Fruit fly (Drosophila melanogaster) whole organism, pupa: ENCODE data around the gene CG32199.

Experiments used
- CG10348 ChIP-seq: fragments of 200-800 bp; sonication (Bioruptor generic); IDR thresholded peaks from 2 replicates; pipeline ENCODE4 v1.3.6; 2022; ENCODE audit warnings: missing biosample characterization, missing genetic modification characterization
- CG12605 ChIP-seq: fragments of 200-800 bp; sonication (Bioruptor generic); IDR thresholded peaks from 2 replicates; pipeline ENCODE4 v1.3.6; 2022; ENCODE audit warnings: missing biosample characterization, missing genetic modification characterization
- CG13204 ChIP-seq: fragments of 200-800 bp; sonication (Bioruptor generic); optimal IDR thresholded peaks from 2 replicates; lab custom pipeline; 2018; ENCODE audit warnings: missing biosample characterization, mild to moderate bottlenecking, missing genetic modification characterization, moderate library complexity
- CG14655 ChIP-seq: fragments of 200-800 bp; sonication (Bioruptor generic); optimal IDR thresholded peaks from 3 replicates; lab custom pipeline; 2017; ENCODE audit warnings: mild to moderate bottlenecking, missing biosample characterization, missing genetic modification reagents, missing genetic modification characterization
- CG15710 ChIP-seq: fragments of 200-800 bp; sonication (Bioruptor generic); optimal IDR thresholded peaks from 2 replicates; lab custom pipeline; 2018; ENCODE audit warnings: missing biosample characterization, mild to moderate bottlenecking, missing genetic modification characterization, moderate library complexity
- CG17806 ChIP-seq: fragments of 200-800 bp; sonication (Bioruptor generic); optimal IDR thresholded peaks from 2 replicates; lab custom pipeline; 2018; ENCODE audit warnings: missing biosample characterization, mild to moderate bottlenecking, missing genetic modification characterization, moderate library complexity
- CG32121 ChIP-seq: fragments of 200-800 bp; sonication (Bioruptor generic); IDR thresholded peaks from 2 replicates; pipeline ENCODE4 v1.3.6; 2022; ENCODE audit warnings: missing biosample characterization, missing genetic modification characterization
- CG34367 ChIP-seq: fragments of 200-800 bp; sonication (Bioruptor generic); optimal IDR thresholded peaks from 2 replicates; lab custom pipeline; 2018; ENCODE audit warnings: missing biosample characterization, mild to moderate bottlenecking, missing genetic modification characterization
- CG4496 ChIP-seq: fragments of 200-800 bp; sonication (Bioruptor generic); IDR thresholded peaks from 3 replicates; pipeline ENCODE4 v1.3.6; 2022; ENCODE audit warnings: missing biosample characterization, missing genetic modification characterization
- CG8159 ChIP-seq: fragments of 200-800 bp; sonication (Bioruptor generic); optimal IDR thresholded peaks from 3 replicates; lab custom pipeline; 2018; ENCODE audit warnings: missing biosample characterization, mild to moderate bottlenecking, missing genetic modification characterization, moderate library complexity
- CG8301 ChIP-seq: fragments of 200-800 bp; sonication (Bioruptor generic); optimal IDR thresholded peaks from 2 replicates; lab custom pipeline; 2018; ENCODE audit warnings: missing biosample characterization, mild to moderate bottlenecking, missing genetic modification characterization
- CG9948 ChIP-seq: fragments of 200-800 bp; sonication (Bioruptor generic); optimal IDR thresholded peaks from 2 replicates; lab custom pipeline; 2018; ENCODE audit warnings: missing biosample characterization, mild to moderate bottlenecking, missing genetic modification characterization, moderate library complexity
- D1 ChIP-seq: fragments of 200-800 bp; sonication (Bioruptor generic); optimal IDR thresholded peaks from 2 replicates; lab custom pipeline; 2018; ENCODE audit warnings: missing biosample characterization, mild to moderate bottlenecking, missing genetic modification characterization, moderate library complexity
- EcR ChIP-seq: fragments of 200-800 bp; sonication (Bioruptor generic); optimal IDR thresholded peaks from 3 replicates; lab custom pipeline; 2019; ENCODE audit warnings: missing biosample characterization, missing genetic modification characterization, mild to moderate bottlenecking, moderate library complexity, missing genetic modification reagents
- Ets98B ChIP-seq: fragments of 200-800 bp; sonication (Bioruptor generic); IDR thresholded peaks from 2 replicates; pipeline ENCODE4 v1.3.6; 2022; ENCODE audit warnings: missing biosample characterization, missing genetic modification characterization
- Pif1A ChIP-seq: fragments of 200-800 bp; sonication (Bioruptor generic); optimal IDR thresholded peaks from 3 replicates; lab custom pipeline; 2016; ENCODE audit warnings: missing biosample characterization, missing genetic modification characterization
- Pif1B ChIP-seq: fragments of 200-800 bp; sonication (Bioruptor generic); optimal IDR thresholded peaks from 3 replicates; lab custom pipeline; 2016; ENCODE audit warnings: missing biosample characterization, missing genetic modification characterization
- Snoo ChIP-seq: fragments of 200-800 bp; sonication (Bioruptor generic); optimal IDR thresholded peaks from 3 replicates; lab custom pipeline; 2017; ENCODE audit warnings: missing biosample characterization, mild to moderate bottlenecking, missing genetic modification characterization, inconsistent platforms
- fd96Ca ChIP-seq: fragments of 200-800 bp; sonication (Bioruptor generic); IDR thresholded peaks from 3 replicates; pipeline ENCODE4 v1.3.6; 2022; ENCODE audit warnings: missing biosample characterization, missing genetic modification characterization
- gl ChIP-seq: fragments of 200-800 bp; sonication (Bioruptor generic); optimal IDR thresholded peaks from 2 replicates; lab custom pipeline; 2018; ENCODE audit warnings: missing biosample characterization, mild to moderate bottlenecking, missing genetic modification characterization
- rn ChIP-seq: fragments of 200-800 bp; sonication (Bioruptor generic); IDR thresholded peaks from 2 replicates; pipeline ENCODE4 v1.3.6; 2022; ENCODE audit warnings: missing biosample characterization, missing genetic modification characterization

CG32199 gene

dm6 chr3L:18634792-18635471 lies 23.2 kb downstream of the CG32199 start:
- TF ChIP-seq CG12605 (GFP tag; lab: Robert Waterston, UW) (no peak), CG13204 (no peak), gl (tag; lab: Kevin White, UChicago) (no peak), CG10348 (GFP tag; lab: Robert Waterston, UW) (no peak), Pif1B (GFP tag; lab: Kevin White, UChicago) (no peak), Pif1A (GFP tag; lab: Kevin White, UChicago) (no peak), Snoo (tag; lab: Kevin White, UChicago) (no peak), CG8159 (no peak), CG4496 (no peak), CG9948 (tag; lab: Kevin White, UChicago) (no peak), CG15710 (tag; lab: Kevin White, UChicago) (no peak), EcR (GFP tag; lab: Kevin White, UChicago) (no peak), Ets98B (GFP tag; lab: Robert Waterston, UW) (no peak), CG34367 (tag; lab: Kevin White, UChicago) (no peak), CG32121 (GFP tag; lab: Robert Waterston, UW) (no peak), fd96Ca (GFP tag; lab: Robert Waterston, UW) (no peak), CG8301 (no peak), D1 (tag; lab: Kevin White, UChicago) (no peak), rn (GFP tag; lab: Robert Waterston, UW) (no peak)

- TF ChIP-seq Ets98B (GFP tag; lab: Robert Waterston, UW) (no peak), Pif1B (GFP tag; lab: Kevin White, UChicago) (no peak), CG17806 (tag; lab: Kevin White, UChicago) (no peak), CG15710 (tag; lab: Kevin White, UChicago) (no peak), CG13204 (no peak), Snoo (tag; lab: Kevin White, UChicago) (no peak), CG4496 (no peak), CG34367 (tag; lab: Kevin White, UChicago) (no peak)
Measured at dm6 chr3L:18636782-18637181, 25.1 kb downstream of the CG32199 start.

- no peak for TF ChIP-seq CG32121 (GFP tag; lab: Robert Waterston, UW)
- TF ChIP-seq CG12605 (GFP tag; lab: Robert Waterston, UW), result no peak
- TF ChIP-seq fd96Ca (GFP tag; lab: Robert Waterston, UW), result no peak
- no peak for TF ChIP-seq CG15710 (tag; lab: Kevin White, UChicago)
Measured at dm6 chr3L:18637348-18637747, 25.6 kb downstream of the CG32199 start.

dm6 chr3L:18638043-18638442 lies 26.3 kb downstream of the CG32199 start:
- no peak for TF ChIP-seq D1 (tag; lab: Kevin White, UChicago)
- no peak for TF ChIP-seq CG32121 (GFP tag; lab: Robert Waterston, UW)
- TF ChIP-seq CG8301, result no peak
- TF ChIP-seq fd96Ca (GFP tag; lab: Robert Waterston, UW), result no peak
- no peak for TF ChIP-seq EcR (GFP tag; lab: Kevin White, UChicago)
- TF ChIP-seq CG17806 (tag; lab: Kevin White, UChicago), result no peak
- TF ChIP-seq Ets98B (GFP tag; lab: Robert Waterston, UW), result no peak
- TF ChIP-seq Pif1A (GFP tag; lab: Kevin White, UChicago), result no peak
- TF ChIP-seq CG12605 (GFP tag; lab: Robert Waterston, UW), result no peak
- no peak for TF ChIP-seq rn (GFP tag; lab: Robert Waterston, UW)
- no peak for TF ChIP-seq CG10348 (GFP tag; lab: Robert Waterston, UW)

- TF ChIP-seq Snoo (tag; lab: Kevin White, UChicago), result no peak
- TF ChIP-seq gl (tag; lab: Kevin White, UChicago), result no peak
- no peak for TF ChIP-seq CG4496
- no peak for TF ChIP-seq CG9948 (tag; lab: Kevin White, UChicago)
- peak; percentile 45 for TF ChIP-seq CG8301
- no peak for TF ChIP-seq CG12605 (GFP tag; lab: Robert Waterston, UW)
- TF ChIP-seq Pif1A (GFP tag; lab: Kevin White, UChicago), result peak; percentile 13
- peak; percentile 53 for TF ChIP-seq CG14655 (GFP tag; lab: Kevin White, UChicago)
- no peak for TF ChIP-seq Pif1B (GFP tag; lab: Kevin White, UChicago)
- TF ChIP-seq CG8159, result peak; percentile 1
Measured at dm6 chr3L:18638487-18638886, 26.8 kb downstream of the CG32199 start.

dm6 chr3L:18640584-18641527 lies 29.2 kb downstream of the CG32199 start:
- peak; percentile 45 for TF ChIP-seq CG13204
- peak; percentile 84 for TF ChIP-seq Pif1A (GFP tag; lab: Kevin White, UChicago)
- peak; percentile 98 for TF ChIP-seq CG12605 (GFP tag; lab: Robert Waterston, UW)
- TF ChIP-seq rn (GFP tag; lab: Robert Waterston, UW), result peak; percentile 99
- peak; percentile 81 for TF ChIP-seq CG15710 (tag; lab: Kevin White, UChicago)
- TF ChIP-seq CG32121 (GFP tag; lab: Robert Waterston, UW), result peak; percentile 99
- peak; percentile 96 for TF ChIP-seq CG14655 (GFP tag; lab: Kevin White, UChicago)
- TF ChIP-seq CG10348 (GFP tag; lab: Robert Waterston, UW), result peak; percentile 94
- TF ChIP-seq gl (tag; lab: Kevin White, UChicago), result peak; percentile 61
- peak; percentile 87 for TF ChIP-seq Snoo (tag; lab: Kevin White, UChicago)
- peak; percentile 99 for TF ChIP-seq Ets98B (GFP tag; lab: Robert Waterston, UW)
- peak; percentile 82 for TF ChIP-seq Pif1B (GFP tag; lab: Kevin White, UChicago)
- no peak for TF ChIP-seq EcR (GFP tag; lab: Kevin White, UChicago)
- peak; percentile 96 for TF ChIP-seq fd96Ca (GFP tag; lab: Robert Waterston, UW)
- peak; percentile 86 for TF ChIP-seq CG8159
- peak; percentile 99 for TF ChIP-seq CG4496
- peak; percentile 83 for TF ChIP-seq CG17806 (tag; lab: Kevin White, UChicago)
- TF ChIP-seq CG34367 (tag; lab: Kevin White, UChicago), result peak; percentile 87
- peak; percentile 90 for TF ChIP-seq CG9948 (tag; lab: Kevin White, UChicago)
- peak; percentile 96 for TF ChIP-seq CG8301
- peak; percentile 15 for TF ChIP-seq D1 (tag; lab: Kevin White, UChicago)
